Worm (Caenorhabditis elegans) whole organism, L2 larva: ENCODE results near the gene F15A4.2.

Experiments
- C34F6.9 ChIP-seq: fragments of 150-350 bp; optimal IDR thresholded peaks from 2 replicates; lab custom pipeline; 2014; ENCODE audit warnings: missing biosample characterization, missing genetic modification characterization
- aly-2 ChIP-seq: fragments of 150-350 bp; optimal IDR thresholded peaks from 2 replicates; lab custom pipeline; 2014; ENCODE audit warnings: missing biosample characterization, missing genetic modification characterization
- elt-3 ChIP-seq: sonication (generic microtip); optimal IDR thresholded peaks from 2 replicates; lab custom pipeline; 2017; ENCODE audit warnings: missing biosample characterization, missing genetic modification characterization
- lin-13 ChIP-seq: fragments of 150-350 bp; optimal IDR thresholded peaks from 2 replicates; lab custom pipeline; 2014; ENCODE audit warnings: missing biosample characterization, missing genetic modification reagents, missing genetic modification characterization
- nhr-12 ChIP-seq: fragments of 150-350 bp; optimal IDR thresholded peaks from 2 replicates; lab custom pipeline; 2014; ENCODE audit warnings: missing biosample characterization, missing genetic modification characterization
- unc-39 ChIP-seq: fragments of 150-350 bp; optimal IDR thresholded peaks from 2 replicates; lab custom pipeline; 2014; ENCODE audit warnings: missing biosample characterization, missing genetic modification characterization
- unc-62 ChIP-seq: fragments of 150-350 bp; optimal IDR thresholded peaks from 2 replicates; lab custom pipeline; 2014; ENCODE audit warnings: missing biosample characterization, missing genetic modification reagents, missing genetic modification characterization
- ztf-11 ChIP-seq: sonication (generic microtip); optimal IDR thresholded peaks from 2 replicates; lab custom pipeline; 2017; ENCODE audit warnings: missing biosample characterization, missing genetic modification characterization

ce11 chrII:12481645-12482044 lies 19.3 kb downstream of the F15A4.2 start:
- TF ChIP-seq elt-3 (tag; lab: Kevin White, UChicago) (no peak), lin-13 (GFP tag; lab: Kevin White, UChicago) (no peak), unc-62 (GFP tag; lab: Kevin White, UChicago) (no peak), nhr-12 (tag; lab: Kevin White, UChicago) (no peak), C34F6.9 (tag; lab: Kevin White, UChicago) (no peak), unc-39 (no peak), aly-2 (tag; lab: Kevin White, UChicago) (no peak), ztf-11 (tag; lab: Kevin White, UChicago) (no peak)
